Fruit fly (Drosophila melanogaster) whole organism, embryonic: Measurements from ENCODE around the gene CtBP.

Experiments used
- Atf-2 ChIP-seq: fragments of 200-800 bp; sonication (Bioruptor generic); optimal IDR thresholded peaks from 2 replicates; lab custom pipeline; 2016; ENCODE audit warnings: missing biosample characterization, missing genetic modification characterization
- Bgb ChIP-seq: fragments of 200-800 bp; sonication (Bioruptor generic); IDR thresholded peaks from 2 replicates; pipeline ENCODE4 v1.3.6; 2022; ENCODE audit warnings: missing biosample characterization, missing genetic modification characterization; ENCODE audit not compliant: partially characterized antibody
- CG10147 ChIP-seq: fragments of 200-800 bp; sonication (Bioruptor generic); optimal IDR thresholded peaks from 2 replicates; lab custom pipeline; 2019; ENCODE audit warnings: missing biosample characterization, mild to moderate bottlenecking, missing genetic modification characterization, moderate library complexity
- CG10321 ChIP-seq: fragments of 200-800 bp; sonication (Bioruptor generic); IDR thresholded peaks from 2 replicates; pipeline ENCODE4 v1.3.6; 2022; ENCODE audit warnings: missing biosample characterization, missing genetic modification characterization
- CG10979 ChIP-seq: fragments of 200-800 bp; sonication (Bioruptor generic); optimal IDR thresholded peaks from 2 replicates; lab custom pipeline; 2018; ENCODE audit warnings: missing biosample characterization, mild to moderate bottlenecking, missing genetic modification characterization, moderate library complexity
- CG11247 ChIP-seq: fragments of 200-800 bp; sonication (Bioruptor generic); IDR thresholded peaks from 2 replicates; pipeline ENCODE4 v1.3.6; 2022; ENCODE audit warnings: missing biosample characterization, missing genetic modification characterization
- CG11723 ChIP-seq: fragments of 200-800 bp; sonication (Bioruptor generic); optimal IDR thresholded peaks from 2 replicates; lab custom pipeline; 2017; ENCODE audit warnings: missing biosample characterization, mild to moderate bottlenecking, missing genetic modification characterization
- CG14710 ChIP-seq: fragments of 200-800 bp; sonication (Bioruptor generic); optimal IDR thresholded peaks from 3 replicates; lab custom pipeline; 2019; ENCODE audit warnings: missing biosample characterization, mild to moderate bottlenecking, missing genetic modification characterization, moderate library complexity
- CG14965 ChIP-seq: fragments of 200-800 bp; sonication (Bioruptor generic); optimal IDR thresholded peaks from 2 replicates; lab custom pipeline; 2016; ENCODE audit warnings: missing biosample characterization, missing genetic modification characterization, borderline replicate concordance
- CG15011 ChIP-seq: fragments of 200-800 bp; sonication (Bioruptor generic); optimal IDR thresholded peaks from 3 replicates; lab custom pipeline; 2018; ENCODE audit warnings: missing biosample characterization, mild to moderate bottlenecking, missing genetic modification characterization
- CG16813 ChIP-seq: fragments of 200-800 bp; sonication (Bioruptor generic); IDR thresholded peaks from 3 replicates; pipeline ENCODE4 v1.3.6; 2022; ENCODE audit warnings: missing biosample characterization, missing genetic modification characterization; ENCODE audit not compliant: partially characterized antibody
- CG16815 ChIP-seq: fragments of 200-800 bp; sonication (Bioruptor generic); optimal IDR thresholded peaks from 3 replicates; lab custom pipeline; 2017; ENCODE audit warnings: missing biosample characterization, mild to moderate bottlenecking, missing genetic modification characterization
- CG18599 ChIP-seq: fragments of 200-800 bp; sonication (Bioruptor generic); optimal IDR thresholded peaks from 3 replicates; lab custom pipeline; 2017; ENCODE audit warnings: missing biosample characterization, missing genetic modification characterization, mild to moderate bottlenecking, moderate library complexity, missing genetic modification reagents
- CG18619 ChIP-seq: fragments of 200-800 bp; sonication (Bioruptor generic); optimal IDR thresholded peaks from 3 replicates; lab custom pipeline; 2017; ENCODE audit warnings: missing biosample characterization, mild to moderate bottlenecking, missing genetic modification characterization
- CG2116 ChIP-seq: fragments of 200-800 bp; sonication (Bioruptor generic); optimal IDR thresholded peaks from 3 replicates; lab custom pipeline; 2018; ENCODE audit warnings: missing biosample characterization, mild to moderate bottlenecking, missing genetic modification characterization
- CG2129 ChIP-seq: fragments of 200-800 bp; sonication (Bioruptor generic); IDR thresholded peaks from 2 replicates; pipeline ENCODE4 v1.3.6; 2022; ENCODE audit warnings: missing biosample characterization, missing genetic modification characterization; ENCODE audit not compliant: partially characterized antibody
- CG2712 ChIP-seq: fragments of 200-800 bp; optimal IDR thresholded peaks from 3 replicates; lab custom pipeline; 2019; ENCODE audit warnings: missing biosample characterization, mild to moderate bottlenecking, missing genetic modification characterization, moderate library complexity
- CG30403 ChIP-seq: fragments of 200-800 bp; sonication (Bioruptor generic); optimal IDR thresholded peaks from 3 replicates; lab custom pipeline; 2016; ENCODE audit warnings: missing biosample characterization, missing genetic modification characterization
- CG32767 ChIP-seq: fragments of 200-800 bp; sonication (Bioruptor generic); IDR thresholded peaks from 2 replicates; pipeline ENCODE4 v1.3.6; 2022; ENCODE audit warnings: missing biosample characterization, missing genetic modification characterization
- CG3726 ChIP-seq: fragments of 200-800 bp; sonication (Bioruptor generic); IDR thresholded peaks from 3 replicates; pipeline ENCODE4, ENCODE4 v1.3.6; 2022; ENCODE audit warnings: missing biosample characterization, missing genetic modification characterization
- CG7745 ChIP-seq: fragments of 200-800 bp; sonication (Bioruptor generic); optimal IDR thresholded peaks from 2 replicates; lab custom pipeline; 2018; ENCODE audit warnings: missing biosample characterization, mild to moderate bottlenecking, missing genetic modification characterization, moderate library complexity
- CG8290 ChIP-seq, 3 experiments: fragments of 200-800 bp; sonication (Bioruptor generic); optimal IDR thresholded peaks; 2 replicates each; lab custom pipeline; 2016 to 2019; ENCODE audit warnings: missing biosample characterization in 3 of 3, missing genetic modification characterization in 3 of 3, mild to moderate bottlenecking in 2 of 3, moderate library complexity in 1 of 3
- CG9215 ChIP-seq: fragments of 200-800 bp; sonication (Bioruptor generic); IDR thresholded peaks from 2 replicates; pipeline ENCODE4 v1.3.6; 2022; ENCODE audit warnings: missing biosample characterization, missing genetic modification characterization
- Dll ChIP-seq: fragments of 200-800 bp; sonication (Bioruptor generic); IDR thresholded peaks from 4 replicates; pipeline ENCODE4 v1.3.6; 2022; ENCODE audit warnings: missing biosample characterization, missing genetic modification characterization; ENCODE audit not compliant: partially characterized antibody
- Doc3 ChIP-seq: fragments of 200-800 bp; sonication (Bioruptor generic); IDR thresholded peaks from 3 replicates; pipeline ENCODE4 v1.3.6; 2022; ENCODE audit warnings: missing biosample characterization, missing genetic modification characterization; ENCODE audit not compliant: partially characterized antibody
- Kr ChIP-seq: fragments of 200-800 bp; sonication (Bioruptor generic); optimal IDR thresholded peaks from 2 replicates; lab custom pipeline; 2017; ENCODE audit warnings: missing biosample characterization, mild to moderate bottlenecking, missing genetic modification characterization
- Mrtf ChIP-seq: fragments of 200-800 bp; sonication (Bioruptor generic); IDR thresholded peaks from 3 replicates; pipeline ENCODE4 v1.3.6; 2022; ENCODE audit warnings: missing biosample characterization, missing genetic modification characterization
- Poxn ChIP-seq: fragments of 200-800 bp; sonication (Bioruptor generic); IDR thresholded peaks from 2 replicates; pipeline ENCODE4 v1.3.6; 2022; ENCODE audit warnings: missing biosample characterization, missing genetic modification characterization
- Ptx1 ChIP-seq: fragments of 200-800 bp; sonication (Bioruptor generic); IDR thresholded peaks from 2 replicates; pipeline ENCODE4 v1.3.6; 2022; ENCODE audit warnings: missing biosample characterization, missing genetic modification characterization
- Sin3A ChIP-seq: fragments of >200 bp; optimal IDR thresholded peaks from 2 replicates; lab custom pipeline; 2018
- Xrp1 ChIP-seq: fragments of 200-800 bp; sonication (Bioruptor generic); IDR thresholded peaks from 2 replicates; pipeline ENCODE4 v1.3.6; 2022; ENCODE audit warnings: missing biosample characterization, missing genetic modification characterization
- abd-A ChIP-seq: fragments of 200-800 bp; sonication (Bioruptor generic); optimal IDR thresholded peaks from 3 replicates; lab custom pipeline; 2019; ENCODE audit warnings: missing biosample characterization, mild to moderate bottlenecking, missing genetic modification characterization, moderate library complexity
- bbx ChIP-seq: fragments of 200-800 bp; sonication (Bioruptor generic); IDR thresholded peaks from 2 replicates; pipeline ENCODE4 v1.3.6; 2022; ENCODE audit warnings: missing biosample characterization, missing genetic modification characterization; ENCODE audit not compliant: partially characterized antibody
- chinmo ChIP-seq: fragments of 200-800 bp; sonication (Bioruptor generic); IDR thresholded peaks from 4 replicates; pipeline ENCODE4 v1.3.6; 2022; ENCODE audit warnings: missing biosample characterization, missing genetic modification characterization; ENCODE audit not compliant: partially characterized antibody
- da ChIP-seq: fragments of 200-800 bp; sonication (Bioruptor generic); optimal IDR thresholded peaks from 2 replicates; lab custom pipeline; 2016; ENCODE audit warnings: missing biosample characterization, missing genetic modification characterization
- disco-r ChIP-seq: fragments of 200-800 bp; sonication (Bioruptor generic); optimal IDR thresholded peaks from 2 replicates; lab custom pipeline; 2016; ENCODE audit warnings: missing biosample characterization, missing genetic modification characterization
- en ChIP-seq: fragments of 200-800 bp; sonication (Bioruptor generic); optimal IDR thresholded peaks from 2 replicates; lab custom pipeline; 2016; ENCODE audit warnings: missing biosample characterization, missing genetic modification characterization
- fd64A ChIP-seq: fragments of 200-800 bp; sonication (Bioruptor generic); optimal IDR thresholded peaks from 3 replicates; lab custom pipeline; 2018; ENCODE audit warnings: missing biosample characterization, mild to moderate bottlenecking, missing genetic modification characterization
- fd96Cb ChIP-seq: fragments of 200-800 bp; sonication (Bioruptor generic); optimal IDR thresholded peaks from 2 replicates; lab custom pipeline; 2018; ENCODE audit warnings: missing biosample characterization, mild to moderate bottlenecking, missing genetic modification characterization, moderate library complexity
- hth ChIP-seq: fragments of >200 bp; optimal IDR thresholded peaks from 2 replicates; lab custom pipeline; 2017; ENCODE audit warnings: inconsistent platforms
- luna ChIP-seq: fragments of 200-800 bp; sonication (Bioruptor generic); optimal IDR thresholded peaks from 2 replicates; lab custom pipeline; 2016; ENCODE audit warnings: missing biosample characterization, missing genetic modification characterization
- nerfin-1 ChIP-seq: fragments of 200-800 bp; sonication (Bioruptor generic); optimal IDR thresholded peaks from 3 replicates; lab custom pipeline; 2019; ENCODE audit warnings: missing biosample characterization, mild to moderate bottlenecking, missing genetic modification characterization, moderate library complexity
- nerfin-2 ChIP-seq: fragments of 200-800 bp; sonication (Bioruptor generic); IDR thresholded peaks from 2 replicates; pipeline ENCODE4 v1.3.6; 2022; ENCODE audit warnings: missing biosample characterization, missing genetic modification characterization; ENCODE audit not compliant: partially characterized antibody
- phol ChIP-seq: fragments of 200-800 bp; sonication (Bioruptor generic); optimal IDR thresholded peaks from 3 replicates; lab custom pipeline; 2018; ENCODE audit warnings: missing biosample characterization, mild to moderate bottlenecking, missing genetic modification characterization, moderate library complexity
- salm ChIP-seq: fragments of 200-800 bp; sonication (Bioruptor generic); optimal IDR thresholded peaks from 2 replicates; lab custom pipeline; 2018; ENCODE audit warnings: missing biosample characterization, mild to moderate bottlenecking, missing genetic modification characterization
- sd ChIP-seq: fragments of 200-800 bp; sonication (Bioruptor generic); optimal IDR thresholded peaks from 3 replicates; lab custom pipeline; 2018; ENCODE audit warnings: missing biosample characterization, mild to moderate bottlenecking, missing genetic modification characterization, moderate library complexity
- slbo ChIP-seq: fragments of 200-800 bp; sonication (Bioruptor generic); IDR thresholded peaks from 2 replicates; pipeline ENCODE4 v1.3.6; 2022; ENCODE audit warnings: missing biosample characterization, missing genetic modification characterization
- so ChIP-seq: fragments of 200-800 bp; sonication (Bioruptor generic); IDR thresholded peaks from 3 replicates; pipeline ENCODE4 v1.3.6; 2022; ENCODE audit warnings: missing biosample characterization, missing genetic modification characterization
- sob ChIP-seq: fragments of 200-800 bp; sonication (Bioruptor generic); IDR thresholded peaks from 2 replicates; pipeline ENCODE4 v1.3.6; 2022; ENCODE audit warnings: missing biosample characterization, missing genetic modification characterization
- tx ChIP-seq: fragments of 200-800 bp; sonication (Bioruptor generic); optimal IDR thresholded peaks from 2 replicates; lab custom pipeline; 2016; ENCODE audit warnings: missing biosample characterization, missing genetic modification characterization
- unpg ChIP-seq: fragments of 200-800 bp; sonication (Bioruptor generic); optimal IDR thresholded peaks from 3 replicates; lab custom pipeline; 2018; ENCODE audit warnings: missing biosample characterization, mild to moderate bottlenecking, missing genetic modification characterization, moderate library complexity

The CtBP gene

DNA sequence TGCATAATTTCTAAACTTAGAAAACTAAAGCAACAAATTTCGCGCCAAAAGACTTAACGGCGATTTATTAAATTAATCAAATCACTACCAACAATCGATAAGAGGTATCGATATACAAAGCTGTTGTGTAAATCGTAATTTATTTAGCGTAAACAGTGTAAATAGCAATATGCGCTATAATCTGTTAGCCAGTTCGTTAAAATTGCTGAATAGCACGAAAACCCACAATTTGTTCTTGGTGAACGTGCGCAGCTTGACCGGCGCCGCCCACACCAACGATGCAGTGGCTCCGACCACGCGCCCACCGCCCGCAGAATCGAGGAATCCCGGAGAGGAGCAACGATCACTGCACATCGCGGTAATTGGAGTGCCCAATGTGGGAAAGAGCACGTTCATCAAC, 15.9 kb upstream of the CtBP start, which contains the start of gene CG7488 (continued):
- no peak for TF ChIP-seq en (GFP tag; lab: Kevin White, UChicago)
- no peak for TF ChIP-seq Poxn (GFP tag; lab: Robert Waterston, UW)
- TF ChIP-seq chinmo (GFP tag; lab: Robert Waterston, UW) = 0 out of 4 replicates have a peak, but pooled peaks have one; percentile 36
- peak; percentile 26 for TF ChIP-seq CG14710 (tag; lab: Kevin White, UChicago)
- no peak for TF ChIP-seq CG10979 (tag; lab: Kevin White, UChicago)
- TF ChIP-seq sob (GFP tag; lab: Robert Waterston, UW) = no peak
- no peak for TF ChIP-seq fd64A
- peak; percentile 2 for TF ChIP-seq Sin3A
- peak; percentile 92 for TF ChIP-seq Dll (GFP tag; lab: Robert Waterston, UW)
- no peak for TF ChIP-seq da (GFP tag; lab: Kevin White, UChicago)
- TF ChIP-seq bbx (GFP tag; lab: Robert Waterston, UW) = peak; percentile 87
- no peak for TF ChIP-seq salm (tag; lab: Kevin White, UChicago)
- no peak for TF ChIP-seq CG3726 (GFP tag; lab: Robert Waterston, UW)
- no peak for TF ChIP-seq CG15011 (GFP tag; lab: Kevin White, UChicago)
- TF ChIP-seq Xrp1 (GFP tag; lab: Robert Waterston, UW) = no peak
- no peak for TF ChIP-seq Ptx1 (GFP tag; lab: Robert Waterston, UW)
- TF ChIP-seq CG14965 = no peak
- no peak for TF ChIP-seq slbo (GFP tag; lab: Robert Waterston, UW)
- no peak for TF ChIP-seq CG16815 (GFP tag; lab: Kevin White, UChicago)
- no peak for TF ChIP-seq CG9215 (GFP tag; lab: Robert Waterston, UW)
- TF ChIP-seq sd = no peak
- TF ChIP-seq disco-r (GFP tag; lab: Kevin White, UChicago) = no peak
- no peak for TF ChIP-seq CG11247 (GFP tag; lab: Robert Waterston, UW)
- no peak for TF ChIP-seq so (GFP tag; lab: Robert Waterston, UW)
- peak; percentile 85 for TF ChIP-seq Bgb (GFP tag; lab: Robert Waterston, UW)
- TF ChIP-seq CG7745 = no peak
- peak; percentile 90 for TF ChIP-seq Doc3 (GFP tag; lab: Robert Waterston, UW)
- TF ChIP-seq CG32767 = no peak
- TF ChIP-seq CG10147 = no peak
- TF ChIP-seq tx (GFP tag; lab: Kevin White, UChicago) = no peak
- no peak for TF ChIP-seq nerfin-1 (tag; lab: Kevin White, UChicago)
- no peak for TF ChIP-seq CG18599 (GFP tag; lab: Kevin White, UChicago)
- no peak for TF ChIP-seq hth (lab: Kevin White, UChicago)
- no peak for TF ChIP-seq unpg (GFP tag; lab: Kevin White, UChicago)
- no peak for TF ChIP-seq Mrtf
- no peak for TF ChIP-seq abd-A
- peak; percentile 70 for TF ChIP-seq CG16813 (GFP tag; lab: Robert Waterston, UW)
- TF ChIP-seq Atf-2 (GFP tag; lab: Kevin White, UChicago) = no peak
- TF ChIP-seq CG11723 (GFP tag; lab: Kevin White, UChicago) = no peak
- no peak for TF ChIP-seq Kr (GFP tag; lab: Kevin White, UChicago)
- TF ChIP-seq phol (tag; lab: Kevin White, UChicago) = no peak
- TF ChIP-seq fd96Cb (tag; lab: Kevin White, UChicago) = no peak
- peak; percentile 80 for TF ChIP-seq CG2116 (GFP tag; lab: Kevin White, UChicago)
- no peak for TF ChIP-seq CG2712 (tag; lab: Kevin White, UChicago)
- no peak for TF ChIP-seq CG30403 (GFP tag; lab: Kevin White, UChicago)
- TF ChIP-seq CG2129 (GFP tag; lab: Robert Waterston, UW) = peak; percentile 66
- TF ChIP-seq CG18619 (GFP tag; lab: Kevin White, UChicago) = no peak
- TF ChIP-seq CG8290 (GFP tag; optimal IDR thresholded peaks at IDR 0.05; lab: Kevin White, UChicago) = no peak
- no peak for TF ChIP-seq CG8290 (tag; optimal IDR thresholded peaks at IDR 0.05; lab: Kevin White, UChicago)
- TF ChIP-seq nerfin-2 (GFP tag; lab: Robert Waterston, UW) = peak; percentile 81; the same call in 1 of the 2 replicates
- no peak for TF ChIP-seq CG10321 (GFP tag; lab: Robert Waterston, UW)
- TF ChIP-seq luna (GFP tag; lab: Kevin White, UChicago) = no peak
